Fruit fly (Drosophila melanogaster) whole organism, wandering third instar larva: ENCODE measurements around the gene Tk.
A peak's percentile ranks its signal among the peaks of the same experiment; 100 is the strongest.

Experiments
- CG32264 ChIP-seq: fragments of 200-800 bp; sonication (Bioruptor generic); optimal IDR thresholded peaks from 2 replicates; lab custom pipeline; 2016; ENCODE audit warnings: missing biosample characterization, missing genetic modification characterization
- CG9705 ChIP-seq: fragments of 200-800 bp; sonication (Bioruptor generic); optimal IDR thresholded peaks from 2 replicates; lab custom pipeline; 2018; ENCODE audit warnings: missing biosample characterization, mild to moderate bottlenecking, missing genetic modification characterization
- CrebA ChIP-seq: fragments of 200-800 bp; sonication (Bioruptor generic); optimal IDR thresholded peaks from 2 replicates; lab custom pipeline; 2016; ENCODE audit warnings: missing biosample characterization, mild to moderate bottlenecking, missing genetic modification characterization, borderline replicate concordance
- Dif ChIP-seq: fragments of 200-275, 200-300 bp; sonication (Bioruptor generic); optimal IDR thresholded peaks from 2 replicates; lab custom pipeline; 2018; ENCODE audit warnings: missing biosample characterization, missing genetic modification characterization; ENCODE audit not compliant: partially characterized antibody
- GATAd ChIP-seq: sonication (Bioruptor generic); optimal IDR thresholded peaks from 2 replicates; lab custom pipeline; 2016; ENCODE audit warnings: missing biosample characterization, missing genetic modification characterization
- HLH106 ChIP-seq: fragments of 200-800 bp; optimal IDR thresholded peaks from 3 replicates; lab custom pipeline; 2019; ENCODE audit warnings: missing biosample characterization, mild to moderate bottlenecking, missing genetic modification characterization, moderate library complexity
- Hnf4 ChIP-seq: fragments of 200-800 bp; sonication (Bioruptor generic); optimal IDR thresholded peaks from 2 replicates; lab custom pipeline; 2016; ENCODE audit warnings: missing biosample characterization, mild to moderate bottlenecking, missing genetic modification characterization
- Hr78 ChIP-seq: fragments of >200 bp; optimal IDR thresholded peaks from 2 replicates; lab custom pipeline; 2017; ENCODE audit warnings: missing biosample characterization, missing genetic modification characterization
- Hr83 ChIP-seq: fragments of 200-300 bp; sonication (Bioruptor generic); optimal IDR thresholded peaks from 2 replicates; lab custom pipeline; 2016; ENCODE audit warnings: missing biosample characterization, mild to moderate bottlenecking, missing genetic modification characterization, moderate library complexity; ENCODE audit not compliant: poor library complexity, severe bottlenecking
- Jra ChIP-seq: sonication (Bioruptor generic); optimal IDR thresholded peaks from 2 replicates; lab custom pipeline; 2016; ENCODE audit warnings: missing biosample characterization, missing genetic modification characterization
- N ChIP-seq: fragments of >200 bp; optimal IDR thresholded peaks from 2 replicates; lab custom pipeline; 2018; ENCODE audit warnings: missing biosample characterization, missing external identifiers, missing genetic modification characterization
- OdsH ChIP-seq: fragments of 200-800 bp; sonication (Bioruptor generic); optimal IDR thresholded peaks from 2 replicates; lab custom pipeline; 2016; ENCODE audit warnings: missing biosample characterization, mild to moderate bottlenecking, missing genetic modification characterization
- Rel ChIP-seq, 2 experiments: fragments of 200-800 bp; sonication (Bioruptor generic) in 1 of 2; optimal IDR thresholded peaks; 2 replicates in 1 of 2; 3 replicates in 1 of 2; lab custom pipeline; 2016 to 2019; ENCODE audit warnings: mild to moderate bottlenecking in 2 of 2, missing biosample characterization in 2 of 2, missing genetic modification characterization in 2 of 2, moderate library complexity in 1 of 2
- Sp1 ChIP-seq: fragments of 200-800 bp; sonication (Bioruptor generic); optimal IDR thresholded peaks from 3 replicates; lab custom pipeline; 2019; ENCODE audit warnings: missing biosample characterization, mild to moderate bottlenecking, missing genetic modification characterization, moderate library complexity
- Vsx2 ChIP-seq: fragments of 200-300, 225-300 bp; sonication (Bioruptor generic); optimal IDR thresholded peaks from 2 replicates; lab custom pipeline; 2018; ENCODE audit warnings: missing biosample characterization, missing genetic modification characterization; ENCODE audit not compliant: partially characterized antibody
- br ChIP-seq: fragments of 200-800 bp; sonication (Bioruptor generic); optimal IDR thresholded peaks from 2 replicates; lab custom pipeline; 2016; ENCODE audit warnings: missing biosample characterization, missing genetic modification characterization
- brk ChIP-seq: fragments of 200-800 bp; sonication (Bioruptor generic); optimal IDR thresholded peaks from 2 replicates; lab custom pipeline; 2016; ENCODE audit warnings: missing biosample characterization, mild to moderate bottlenecking, missing genetic modification characterization
- dmrt93B ChIP-seq: fragments of 200-800 bp; sonication (Bioruptor generic); optimal IDR thresholded peaks from 2 replicates; lab custom pipeline; 2018; ENCODE audit warnings: missing biosample characterization, mild to moderate bottlenecking, missing genetic modification characterization
- dsf ChIP-seq: sonication (Bioruptor generic); optimal IDR thresholded peaks from 2 replicates; lab custom pipeline; 2016; ENCODE audit warnings: missing biosample characterization, missing genetic modification characterization, borderline replicate concordance
- ey ChIP-seq: fragments of 200-800 bp; sonication (Bioruptor generic); optimal IDR thresholded peaks from 2 replicates; lab custom pipeline; 2016; ENCODE audit warnings: missing biosample characterization, missing genetic modification characterization
- foxo ChIP-seq, 2 experiments: fragments of 200-800 bp; sonication (Bioruptor generic); optimal IDR thresholded peaks; 2 replicates in 1 of 2; 3 replicates in 1 of 2; lab custom pipeline; 2016 to 2017; ENCODE audit warnings: missing biosample characterization in 2 of 2, missing genetic modification characterization in 2 of 2
- fru ChIP-seq: fragments of 200-800 bp; sonication (Bioruptor generic); optimal IDR thresholded peaks from 3 replicates; lab custom pipeline; 2016; ENCODE audit warnings: missing biosample characterization, mild to moderate bottlenecking, missing genetic modification characterization
- h ChIP-seq: fragments of 200-800 bp; sonication (Bioruptor generic); optimal IDR thresholded peaks from 3 replicates; lab custom pipeline; 2016; ENCODE audit warnings: missing biosample characterization, mild to moderate bottlenecking, missing genetic modification characterization
- jim ChIP-seq: fragments of 175-275, 200-325 bp; sonication (Bioruptor generic); optimal IDR thresholded peaks from 2 replicates; lab custom pipeline; 2016; ENCODE audit warnings: missing biosample characterization, mild to moderate bottlenecking, missing genetic modification characterization
- pan ChIP-seq: fragments of >200 bp; optimal IDR thresholded peaks from 2 replicates; lab custom pipeline; 2017
- psq ChIP-seq: fragments of 200-800 bp; sonication (Bioruptor generic); optimal IDR thresholded peaks from 3 replicates; lab custom pipeline; 2017; ENCODE audit warnings: missing biosample characterization, mild to moderate bottlenecking, missing genetic modification characterization, moderate library complexity
- rgr ChIP-seq: fragments of 200-800 bp; sonication (Bioruptor generic); optimal IDR thresholded peaks from 3 replicates; lab custom pipeline; 2016; ENCODE audit warnings: missing biosample characterization, mild to moderate bottlenecking, missing genetic modification characterization
- tai ChIP-seq: sonication (Bioruptor generic); optimal IDR thresholded peaks from 2 replicates; lab custom pipeline; 2016; ENCODE audit warnings: missing biosample characterization, missing genetic modification characterization
- woc ChIP-seq: sonication (Bioruptor generic); optimal IDR thresholded peaks from 2 replicates; lab custom pipeline; 2016; ENCODE audit warnings: missing biosample characterization, mild to moderate bottlenecking, missing genetic modification characterization

Tk gene

dm6 chr3R:11969217-11969616 is 36.1 kb downstream of the Tk start:
- TF ChIP-seq Dif (GFP tag; lab: Kevin White, UChicago) (no peak), CG9705 (GFP tag; lab: Kevin White, UChicago) (no peak), tai (GFP tag; lab: Kevin White, UChicago) (no peak), ey (GFP tag; lab: Kevin White, UChicago) (peak; percentile 5), woc (no peak), Jra (GFP tag; lab: Kevin White, UChicago) (no peak), CrebA (GFP tag; lab: Kevin White, UChicago) (no peak), dmrt93B (GFP tag; lab: Kevin White, UChicago) (no peak)
- TF ChIP-seq, all 38 proteins: peak for 1

DNA sequence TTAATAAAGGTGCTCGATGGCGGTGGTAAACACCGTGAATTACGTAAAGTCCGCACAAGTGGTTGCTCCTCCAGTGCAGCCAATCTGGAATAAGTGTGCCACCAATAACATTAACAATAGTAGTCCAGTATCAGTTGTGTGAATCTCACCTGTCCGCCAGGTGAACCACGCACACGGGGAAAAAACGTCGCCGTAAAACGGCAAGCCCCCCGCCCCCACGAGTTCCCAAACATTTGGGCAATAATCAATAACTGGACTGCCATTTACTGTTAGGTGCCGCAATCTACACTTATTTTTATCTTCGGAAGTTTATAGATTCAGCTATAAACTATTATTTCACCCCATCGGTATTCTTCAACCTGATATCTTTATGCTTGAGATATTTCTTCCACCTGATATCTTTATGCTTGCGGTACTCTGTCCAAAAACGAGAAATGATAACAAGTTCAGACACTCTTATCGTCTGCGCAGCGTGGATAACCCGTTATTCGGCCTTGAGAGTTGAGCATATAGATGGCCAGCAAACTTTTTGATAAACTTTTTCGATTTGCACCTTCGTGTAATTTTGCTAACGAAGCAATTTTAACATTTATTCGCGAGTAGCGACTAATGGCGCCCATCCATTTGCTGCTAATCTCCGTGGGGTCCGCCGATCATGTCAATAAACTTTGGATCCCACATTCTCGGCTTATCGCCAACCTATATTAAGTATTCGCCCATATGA is 37.1 kb downstream of the Tk start:
- TF ChIP-seq dmrt93B (GFP tag; lab: Kevin White, UChicago) (no peak), ey (GFP tag; lab: Kevin White, UChicago) (no peak), psq (GFP tag; lab: Kevin White, UChicago) (no peak), CG32264 (GFP tag; lab: Kevin White, UChicago) (no peak), brk (GFP tag; lab: Kevin White, UChicago) (no peak), jim (GFP tag; lab: Kevin White, UChicago) (no peak), Hr78 (GFP tag; lab: Kevin White, UChicago) (no peak), OdsH (GFP tag; lab: Kevin White, UChicago) (no peak), GATAd (GFP tag; lab: Kevin White, UChicago) (no peak), CG9705 (GFP tag; lab: Kevin White, UChicago) (no peak)

dm6 chr3R:11967262-11968029 is 37.8 kb downstream of the Tk start, which contains the start of the genes CG12213 and GC1:
TSS of gene CG12213 (minus strand) at chr3R:11967691.
TSS of gene GC1 (plus strand) at chr3R:11967708.
- TF ChIP-seq HLH106 (tag; lab: Kevin White, UChicago): peak; percentile 38
- peak; percentile 21 for TF ChIP-seq psq (GFP tag; lab: Kevin White, UChicago)
- no peak for TF ChIP-seq N (GFP tag; lab: Kevin White, UChicago)
- no peak for TF ChIP-seq GATAd (GFP tag; lab: Kevin White, UChicago)
- peak; percentile 3 for TF ChIP-seq rgr (GFP tag; lab: Kevin White, UChicago)
- TF ChIP-seq pan (lab: Kevin White, UChicago): no peak
- TF ChIP-seq dsf (GFP tag; lab: Kevin White, UChicago): peak; percentile 53
- TF ChIP-seq CrebA (GFP tag; lab: Kevin White, UChicago): no peak
- peak; percentile 63 for TF ChIP-seq woc
- peak; percentile 44 for TF ChIP-seq Hnf4 (GFP tag; lab: Kevin White, UChicago)
- peak; percentile 50 for TF ChIP-seq fru (GFP tag; lab: Kevin White, UChicago)
- peak in 1 of 2 experiments; percentile 23 for TF ChIP-seq foxo (GFP tag; optimal IDR thresholded peaks at IDR 0.05; lab: Kevin White, UChicago)
- peak; percentile 1 for TF ChIP-seq Hr83 (GFP tag; lab: Kevin White, UChicago)
- TF ChIP-seq Jra (GFP tag; lab: Kevin White, UChicago): peak; percentile 43
- peak; percentile 6 for TF ChIP-seq jim (GFP tag; lab: Kevin White, UChicago)
- peak; percentile 1 for TF ChIP-seq CG32264 (GFP tag; lab: Kevin White, UChicago)
- TF ChIP-seq Vsx2 (GFP tag; lab: Kevin White, UChicago): peak; percentile 97
- no peak for TF ChIP-seq Rel (GFP tag; optimal IDR thresholded peaks at IDR 0.05; lab: Kevin White, UChicago)
- TF ChIP-seq Rel (tag; optimal IDR thresholded peaks at IDR 0.05; lab: Kevin White, UChicago): peak; percentile 21
- peak; percentile 49 for TF ChIP-seq Sp1 (GFP tag; lab: Kevin White, UChicago)
- peak; percentile 57 for TF ChIP-seq h (GFP tag; lab: Kevin White, UChicago)
- peak; percentile 17 for TF ChIP-seq OdsH (GFP tag; lab: Kevin White, UChicago)
- no peak for TF ChIP-seq br (GFP tag; lab: Kevin White, UChicago)
